Worm (Caenorhabditis elegans) whole organism, mixed stage, embryonic: ENCODE results near the gene R08A2.9.

Experiments
- M03D4.4 ChIP-seq: sonication (generic microtip); optimal IDR thresholded peaks from 2 replicates; lab custom pipeline; 2017; ENCODE audit warnings: mild to moderate bottlenecking, missing genetic modification characterization, missing compliant biosample characterization
- bed-3 ChIP-seq: fragments of 200-800 bp; sonication (Bioruptor generic); optimal IDR thresholded peaks from 3 replicates; lab custom pipeline; 2018; ENCODE audit warnings: mild to moderate bottlenecking, missing genetic modification characterization, moderate library complexity, missing compliant biosample characterization
- blmp-1 ChIP-seq: fragments of 150-350 bp; optimal IDR thresholded peaks from 2 replicates; lab custom pipeline; 2014; ENCODE audit warnings: missing biosample characterization, missing genetic modification characterization
- ceh-39 ChIP-seq: fragments of 150-350 bp; optimal IDR thresholded peaks from 2 replicates; lab custom pipeline; 2014; ENCODE audit warnings: missing biosample characterization, missing genetic modification characterization
- ceh-43 ChIP-seq: fragments of 200-800 bp; sonication (Bioruptor generic); optimal IDR thresholded peaks from 2 replicates; lab custom pipeline; 2018; ENCODE audit warnings: mild to moderate bottlenecking, missing genetic modification characterization, moderate library complexity, missing compliant biosample characterization
- ceh-83 ChIP-seq: fragments of 200-800 bp; sonication (Bioruptor generic); optimal IDR thresholded peaks from 2 replicates; lab custom pipeline; 2018; ENCODE audit warnings: mild to moderate bottlenecking, missing genetic modification characterization, missing compliant biosample characterization
- ces-1 ChIP-seq: fragments of 150-350 bp; optimal IDR thresholded peaks from 2 replicates; lab custom pipeline; 2014; ENCODE audit warnings: missing biosample characterization, missing genetic modification reagents, missing genetic modification characterization
- cnd-1 ChIP-seq: fragments of 200-800 bp; sonication (Bioruptor generic); optimal IDR thresholded peaks from 2 replicates; lab custom pipeline; 2018; ENCODE audit warnings: mild to moderate bottlenecking, missing genetic modification characterization, missing compliant biosample characterization
- drap-1 ChIP-seq: fragments of 200-800 bp; sonication (Bioruptor generic); optimal IDR thresholded peaks from 3 replicates; lab custom pipeline; 2018; ENCODE audit warnings: mild to moderate bottlenecking, missing genetic modification characterization, missing compliant biosample characterization
- elt-1 ChIP-seq: sonication (generic microtip); optimal IDR thresholded peaks from 2 replicates; lab custom pipeline; 2017; ENCODE audit warnings: missing genetic modification characterization, mild to moderate bottlenecking, missing compliant biosample characterization, antibody characterized with exemption, moderate library complexity, borderline replicate concordance; ENCODE audit not compliant: insufficient read depth
- elt-3 ChIP-seq: fragments of 150-350 bp; optimal IDR thresholded peaks from 2 replicates; lab custom pipeline; 2014; ENCODE audit warnings: missing biosample characterization, missing genetic modification characterization
- flh-1 ChIP-seq: fragments of 200-800 bp; sonication (Bioruptor generic); optimal IDR thresholded peaks from 2 replicates; lab custom pipeline; 2018; ENCODE audit warnings: mild to moderate bottlenecking, missing genetic modification characterization, moderate library complexity, missing compliant biosample characterization
- ham-2 ChIP-seq: fragments of 200-800 bp; sonication (Bioruptor generic); optimal IDR thresholded peaks from 2 replicates; lab custom pipeline; 2018; ENCODE audit warnings: mild to moderate bottlenecking, missing genetic modification characterization, missing compliant biosample characterization
- hlh-1 ChIP-seq: fragments of 150-350 bp; optimal IDR thresholded peaks from 2 replicates; lab custom pipeline; 2014; ENCODE audit warnings: missing biosample characterization, missing genetic modification reagents, missing genetic modification characterization
- lin-13 ChIP-seq: fragments of 150-350 bp; optimal IDR thresholded peaks from 2 replicates; lab custom pipeline; 2014; ENCODE audit warnings: missing biosample characterization, missing genetic modification characterization
- lsy-2 ChIP-seq: fragments of 150-350 bp; optimal IDR thresholded peaks from 2 replicates; lab custom pipeline; 2014; ENCODE audit warnings: missing biosample characterization, missing genetic modification characterization
- mab-5 ChIP-seq: fragments of 150-350 bp; optimal IDR thresholded peaks from 2 replicates; lab custom pipeline; 2014; ENCODE audit warnings: missing biosample characterization, missing genetic modification characterization
- mep-1 ChIP-seq: fragments of 150-350 bp; optimal IDR thresholded peaks from 2 replicates; lab custom pipeline; 2017; ENCODE audit warnings: missing biosample characterization, missing genetic modification reagents, missing genetic modification characterization, inconsistent platforms
- mls-2 ChIP-seq: sonication (generic microtip); optimal IDR thresholded peaks from 2 replicates; lab custom pipeline; 2016; ENCODE audit warnings: mild to moderate bottlenecking, missing genetic modification characterization, moderate library complexity, missing compliant biosample characterization
- nhr-12 ChIP-seq: fragments of 150-350 bp; optimal IDR thresholded peaks from 2 replicates; lab custom pipeline; 2014; ENCODE audit warnings: missing biosample characterization, missing genetic modification characterization
- nhr-237 ChIP-seq: fragments of 150-350 bp; optimal IDR thresholded peaks from 2 replicates; lab custom pipeline; 2014; ENCODE audit warnings: missing biosample characterization, missing genetic modification characterization
- nhr-28 ChIP-seq: fragments of 150-350 bp; optimal IDR thresholded peaks from 2 replicates; lab custom pipeline; 2014; ENCODE audit warnings: missing biosample characterization, missing genetic modification characterization
- nhr-76 ChIP-seq: sonication (generic microtip); optimal IDR thresholded peaks from 2 replicates; lab custom pipeline; 2017; ENCODE audit warnings: missing biosample characterization, missing genetic modification characterization
- pha-4 ChIP-seq: fragments of 150-350 bp; optimal IDR thresholded peaks from 2 replicates; lab custom pipeline; 2018; ENCODE audit warnings: missing biosample characterization, missing genetic modification reagents, missing genetic modification characterization
- sem-2 ChIP-seq: fragments of 200-800 bp; sonication (Bioruptor generic); optimal IDR thresholded peaks from 2 replicates; lab custom pipeline; 2018; ENCODE audit warnings: mild to moderate bottlenecking, missing genetic modification characterization, missing compliant biosample characterization
- snpc-4 ChIP-seq: fragments of 150-350 bp; optimal IDR thresholded peaks from 2 replicates; lab custom pipeline; 2014; ENCODE audit warnings: missing biosample characterization, missing genetic modification characterization
- sptf-1 ChIP-seq: sonication (generic microtip); optimal IDR thresholded peaks from 2 replicates; lab custom pipeline; 2017; ENCODE audit warnings: mild to moderate bottlenecking, missing genetic modification characterization, moderate library complexity, missing compliant biosample characterization
- tbx-8 ChIP-seq: fragments of 200-800 bp; sonication (Bioruptor generic); optimal IDR thresholded peaks from 2 replicates; lab custom pipeline; 2018; ENCODE audit warnings: mild to moderate bottlenecking, missing genetic modification characterization, moderate library complexity, missing compliant biosample characterization
- unc-120 ChIP-seq: sonication (generic microtip); optimal IDR thresholded peaks from 2 replicates; lab custom pipeline; 2017; ENCODE audit warnings: missing genetic modification characterization, missing compliant biosample characterization; ENCODE audit not compliant: poor library complexity, severe bottlenecking
- unc-39 ChIP-seq: fragments of 150-350 bp; optimal IDR thresholded peaks from 2 replicates; lab custom pipeline; 2014; ENCODE audit warnings: missing biosample characterization, missing genetic modification characterization
- unc-62 ChIP-seq: fragments of 150-350 bp; optimal IDR thresholded peaks from 2 replicates; lab custom pipeline; 2014; ENCODE audit warnings: missing biosample characterization, missing genetic modification reagents, missing genetic modification characterization
- zip-8 ChIP-seq: fragments of 150-350 bp; optimal IDR thresholded peaks from 2 replicates; lab custom pipeline; 2014; ENCODE audit warnings: missing biosample characterization, missing genetic modification characterization
- ztf-11 ChIP-seq: fragments of 150-350 bp; optimal IDR thresholded peaks from 2 replicates; lab custom pipeline; 2014; ENCODE audit warnings: missing biosample characterization, missing genetic modification characterization

Gene R08A2.9

ce11 chrV:14680014-14680413 lies 28.0 kb upstream of the R08A2.9 start, which contains the start of gene C47E8.3:
Gene C47E8.3 (plus strand): TSS chrV:14680314.
- no peak for TF ChIP-seq ceh-39 (tag; lab: Kevin White, UChicago)
- TF ChIP-seq, all 35 proteins: peak for 0

ce11 chrV:14682870-14683269 lies 25.2 kb upstream of the R08A2.9 start:
- TF ChIP-seq sem-2 (GFP tag; lab: Kevin White, UChicago) (no peak), elt-3 (tag; lab: Kevin White, UChicago) (no peak), lin-13 (tag; lab: Kevin White, UChicago) (no peak), blmp-1 (tag; lab: Kevin White, UChicago) (no peak), tbx-8 (GFP tag; lab: Kevin White, UChicago) (no peak), cnd-1 (tag; lab: Kevin White, UChicago) (no peak), snpc-4 (tag; lab: Kevin White, UChicago) (no peak), ham-2 (GFP tag; lab: Kevin White, UChicago) (no peak), unc-62 (no peak), unc-39 (tag; lab: Kevin White, UChicago) (no peak), sptf-1 (tag; lab: Kevin White, UChicago) (no peak), nhr-76 (no peak), hlh-1 (no peak), pha-4 (tag; lab: Kevin White, UChicago) (no peak), ztf-11 (tag; lab: Kevin White, UChicago) (no peak), unc-120 (tag; lab: Kevin White, UChicago) (no peak), ceh-43 (no peak), bed-3 (GFP tag; lab: Kevin White, UChicago) (no peak)

ce11 chrV:14683291-14683690 lies 24.8 kb upstream of the R08A2.9 start:
- TF ChIP-seq ces-1 (GFP tag; lab: Kevin White, UChicago) (no peak), drap-1 (no peak), ceh-83 (GFP tag; lab: Kevin White, UChicago) (no peak), ham-2 (GFP tag; lab: Kevin White, UChicago) (no peak), mep-1 (tag; lab: Kevin White, UChicago) (no peak), ztf-11 (tag; lab: Kevin White, UChicago) (no peak), mls-2 (tag; lab: Kevin White, UChicago) (no peak), elt-3 (tag; lab: Kevin White, UChicago) (no peak), lin-13 (tag; lab: Kevin White, UChicago) (no peak), sem-2 (GFP tag; lab: Kevin White, UChicago) (no peak), pha-4 (tag; lab: Kevin White, UChicago) (no peak)

ce11 chrV:14683926-14684325 lies 24.1 kb upstream of the R08A2.9 start:
- TF ChIP-seq elt-1 (tag; lab: Kevin White, UChicago) (no peak), sptf-1 (tag; lab: Kevin White, UChicago) (no peak)

ce11 chrV:14684359-14685312 lies 23.4 kb upstream of the R08A2.9 start, which contains the start of gene hsp-90:
Gene hsp-90 (plus strand): TSS chrV:14684918.
- TF ChIP-seq unc-62 (no peak), ztf-11 (tag; lab: Kevin White, UChicago) (no peak), mep-1 (tag; lab: Kevin White, UChicago) (no peak), blmp-1 (tag; lab: Kevin White, UChicago) (no peak)

- no peak for TF ChIP-seq nhr-76
- peak; percentile 97 for TF ChIP-seq nhr-237 (tag; lab: Kevin White, UChicago)
- TF ChIP-seq lin-13 (tag; lab: Kevin White, UChicago) = peak; percentile 98
- peak; percentile 56 for TF ChIP-seq bed-3 (GFP tag; lab: Kevin White, UChicago)
- no peak for TF ChIP-seq M03D4.4 (tag; lab: Kevin White, UChicago)
- TF ChIP-seq zip-8 (tag; lab: Kevin White, UChicago) = no peak
- TF ChIP-seq blmp-1 (tag; lab: Kevin White, UChicago) = peak; percentile 0
- TF ChIP-seq nhr-12 (tag; lab: Kevin White, UChicago) = no peak
- no peak for TF ChIP-seq snpc-4 (tag; lab: Kevin White, UChicago)
- peak; percentile 92 for TF ChIP-seq lsy-2
- peak; percentile 97 for TF ChIP-seq pha-4 (tag; lab: Kevin White, UChicago)
- TF ChIP-seq tbx-8 (GFP tag; lab: Kevin White, UChicago) = no peak
- TF ChIP-seq ztf-11 (tag; lab: Kevin White, UChicago) = peak; percentile 36
- TF ChIP-seq ces-1 (GFP tag; lab: Kevin White, UChicago) = peak; percentile 99
- peak; percentile 99 for TF ChIP-seq mep-1 (tag; lab: Kevin White, UChicago)
- peak; percentile 50 for TF ChIP-seq elt-3 (tag; lab: Kevin White, UChicago)
- TF ChIP-seq unc-39 (tag; lab: Kevin White, UChicago) = no peak
- TF ChIP-seq flh-1 (GFP tag; lab: Kevin White, UChicago) = no peak
- peak; percentile 28 for TF ChIP-seq ceh-43
- no peak for TF ChIP-seq nhr-28 (tag; lab: Kevin White, UChicago)
- TF ChIP-seq hlh-1 = peak; percentile 72
- TF ChIP-seq cnd-1 (tag; lab: Kevin White, UChicago) = peak; percentile 65
- peak; percentile 92 for TF ChIP-seq unc-62
- no peak for TF ChIP-seq mab-5 (tag; lab: Kevin White, UChicago)
Measured at ce11 chrV:14685435-14686058, 22.5 kb upstream of the R08A2.9 start, which contains the start of gene C47E8.4. Gene C47E8.4 (minus strand): TSS chrV:14685485.
